Worm (Caenorhabditis elegans) whole organism, L1 larva: ENCODE measurements around the gene chw-1.

Experiments
- aly-2 ChIP-seq: fragments of 150-350 bp; optimal IDR thresholded peaks from 2 replicates; lab custom pipeline; 2014; ENCODE audit warnings: missing biosample characterization, missing genetic modification characterization
- ceh-63 ChIP-seq: fragments of 200-800 bp; sonication (Bioruptor generic); optimal IDR thresholded peaks from 2 replicates; lab custom pipeline; 2018; ENCODE audit warnings: mild to moderate bottlenecking, missing genetic modification characterization, missing compliant biosample characterization
- ceh-82 ChIP-seq, 3 experiments: fragments of 150-350 bp in 1 of 3; sonication (generic microtip) in 2 of 3; optimal IDR thresholded peaks; 2 replicates each; lab custom pipeline; 2014 to 2017; ENCODE audit warnings: missing biosample characterization in 3 of 3, missing genetic modification characterization in 3 of 3
- efl-1 ChIP-seq, 4 experiments: fragments of 150-350 bp; optimal IDR thresholded peaks in 3 of 4; peaks in 1 of 4; 1 replicate in 1 of 4; 2 replicates in 3 of 4; lab custom pipeline; 2014; ENCODE audit warnings: missing biosample characterization in 2 of 4, missing genetic modification characterization in 2 of 4, missing genetic modification reagents in 2 of 4
- egl-13 ChIP-seq: sonication (generic microtip); optimal IDR thresholded peaks from 2 replicates; lab custom pipeline; 2016; ENCODE audit warnings: missing genotype, missing genetic modification reagents, missing genetic modification characterization, missing compliant biosample characterization
- elt-2 ChIP-seq: sonication (generic microtip); optimal IDR thresholded peaks from 2 replicates; lab custom pipeline; 2016; ENCODE audit warnings: missing genetic modification characterization, mild to moderate bottlenecking, inconsistent platforms, missing compliant biosample characterization, missing genetic modification reagents
- fkh-4 ChIP-seq: sonication (generic microtip); optimal IDR thresholded peaks from 2 replicates; lab custom pipeline; 2016; ENCODE audit warnings: missing compliant biosample characterization, missing genetic modification characterization, borderline replicate concordance
- fkh-8 ChIP-seq: sonication (generic microtip); optimal IDR thresholded peaks from 2 replicates; lab custom pipeline; 2016; ENCODE audit warnings: mild to moderate bottlenecking, missing genetic modification characterization, missing compliant biosample characterization
- fos-1 ChIP-seq: fragments of 150-350 bp; optimal IDR thresholded peaks from 2 replicates; lab custom pipeline; 2014; ENCODE audit warnings: missing biosample characterization, missing genetic modification characterization
- grh-1 ChIP-seq: fragments of 200-800 bp; sonication (Bioruptor generic); IDR thresholded peaks from 2 replicates; pipeline ENCODE4 v1.3.6; 2022; ENCODE audit warnings: missing genetic modification reagents, missing genetic modification characterization, missing compliant biosample characterization
- hlh-4 ChIP-seq: sonication (generic microtip); optimal IDR thresholded peaks from 2 replicates; lab custom pipeline; 2016; ENCODE audit warnings: mild to moderate bottlenecking, missing genetic modification characterization, missing compliant biosample characterization
- hpl-2 ChIP-seq: fragments of 150-350 bp; optimal IDR thresholded peaks from 2 replicates; lab custom pipeline; 2014; ENCODE audit warnings: missing biosample characterization, missing genetic modification reagents, missing genetic modification characterization
- lin-14 ChIP-seq: fragments of 200-800 bp; sonication (Bioruptor generic); optimal IDR thresholded peaks from 2 replicates; lab custom pipeline; 2018; ENCODE audit warnings: mild to moderate bottlenecking, missing genetic modification characterization, moderate library complexity, missing compliant biosample characterization
- lin-35 ChIP-seq, 2 experiments: fragments of 150-350 bp; optimal IDR thresholded peaks; 2 replicates each; lab custom pipeline; 2014; ENCODE audit warnings: missing biosample characterization in 2 of 2, missing genetic modification characterization in 2 of 2, missing genetic modification reagents in 2 of 2
- lin-39 ChIP-seq: fragments of 150-350 bp; optimal IDR thresholded peaks from 2 replicates; lab custom pipeline; 2014; ENCODE audit warnings: missing biosample characterization, missing genetic modification reagents, missing genetic modification characterization
- lsy-2 ChIP-seq, 2 experiments: fragments of 150-350 bp; optimal IDR thresholded peaks; 2 replicates each; lab custom pipeline; 2014; ENCODE audit warnings: missing biosample characterization in 2 of 2, missing genetic modification characterization in 2 of 2
- mab-9 ChIP-seq: fragments of 200-800 bp; sonication (Bioruptor generic); IDR thresholded peaks from 2 replicates; pipeline ENCODE4 v1.3.6; 2022; ENCODE audit warnings: missing genetic modification reagents, missing genetic modification characterization, missing compliant biosample characterization
- mdl-1 ChIP-seq, 2 experiments: fragments of 150-350 bp; optimal IDR thresholded peaks; 2 replicates each; lab custom pipeline; 2014 to 2017; ENCODE audit warnings: missing biosample characterization in 2 of 2, missing genetic modification characterization in 2 of 2, inconsistent platforms in 1 of 2
- mef-2 ChIP-seq: fragments of 150-350 bp; optimal IDR thresholded peaks from 2 replicates; lab custom pipeline; 2014; ENCODE audit warnings: missing biosample characterization, missing genetic modification characterization
- nhr-28 ChIP-seq: fragments of 150-350 bp; optimal IDR thresholded peaks from 2 replicates; lab custom pipeline; 2014; ENCODE audit warnings: missing biosample characterization, missing genetic modification characterization
- nhr-77 ChIP-seq: fragments of 150-350 bp; optimal IDR thresholded peaks from 2 replicates; lab custom pipeline; 2014; ENCODE audit warnings: missing biosample characterization, missing genetic modification characterization
- nhr-85 ChIP-seq: sonication (generic microtip); peaks from one replicate; lab custom pipeline; 2016; ENCODE audit warnings: missing genetic modification characterization, inconsistent platforms, missing compliant biosample characterization
- nhr-90 ChIP-seq: sonication (generic microtip); optimal IDR thresholded peaks from 2 replicates; lab custom pipeline; 2016; ENCODE audit warnings: mild to moderate bottlenecking, missing genetic modification characterization, missing compliant biosample characterization; ENCODE audit not compliant: poor library complexity
- pqm-1 ChIP-seq: sonication (generic microtip); optimal IDR thresholded peaks from 3 replicates; lab custom pipeline; 2017; ENCODE audit warnings: missing biosample characterization, missing genetic modification characterization
- snpc-4 ChIP-seq: fragments of 150-350 bp; optimal IDR thresholded peaks from 2 replicates; lab custom pipeline; 2014; ENCODE audit warnings: missing biosample characterization, missing genetic modification characterization
- snu-23 ChIP-seq: sonication (generic microtip); optimal IDR thresholded peaks from 2 replicates; lab custom pipeline; 2016; ENCODE audit warnings: missing genetic modification characterization, missing compliant biosample characterization
- tbx-2 ChIP-seq: sonication (generic microtip); optimal IDR thresholded peaks from 2 replicates; lab custom pipeline; 2016; ENCODE audit warnings: missing genetic modification characterization, missing compliant biosample characterization
- unc-130 ChIP-seq: fragments of 150-350 bp; optimal IDR thresholded peaks from 2 replicates; lab custom pipeline; 2017; ENCODE audit warnings: missing biosample characterization, missing genetic modification characterization, inconsistent platforms
- unc-62 ChIP-seq: fragments of 150-350 bp; optimal IDR thresholded peaks from 2 replicates; lab custom pipeline; 2014; ENCODE audit warnings: missing biosample characterization, missing genetic modification reagents, missing genetic modification characterization
- unc-98 ChIP-seq: fragments of 200-800 bp; sonication (Bioruptor generic); IDR thresholded peaks from 2 replicates; pipeline ENCODE4 v1.3.6; 2022; ENCODE audit warnings: missing genetic modification characterization, missing compliant biosample characterization
- xbp-1 ChIP-seq: sonication (generic microtip); optimal IDR thresholded peaks from 2 replicates; lab custom pipeline; 2016; ENCODE audit warnings: missing genetic modification characterization, missing compliant biosample characterization
- zag-1 ChIP-seq: fragments of 150-350 bp; optimal IDR thresholded peaks from 2 replicates; lab custom pipeline; 2014; ENCODE audit warnings: missing biosample characterization, missing genetic modification characterization

chw-1 gene

ce11 chrV:10432607-10433006 is 29.5 kb upstream of the chw-1 start (continued):
- TF ChIP-seq pqm-1 (tag; lab: Kevin White, UChicago) (peak; percentile 28), grh-1 (no peak), zag-1 (tag; lab: Kevin White, UChicago) (no peak), ceh-63 (no peak), unc-62 (GFP tag; lab: Kevin White, UChicago) (no peak), lin-35 (GFP tag; optimal IDR thresholded peaks at IDR 0.05; lab: Kevin White, UChicago) (peak in 1 of 2 experiments; percentile 7)

DNA sequence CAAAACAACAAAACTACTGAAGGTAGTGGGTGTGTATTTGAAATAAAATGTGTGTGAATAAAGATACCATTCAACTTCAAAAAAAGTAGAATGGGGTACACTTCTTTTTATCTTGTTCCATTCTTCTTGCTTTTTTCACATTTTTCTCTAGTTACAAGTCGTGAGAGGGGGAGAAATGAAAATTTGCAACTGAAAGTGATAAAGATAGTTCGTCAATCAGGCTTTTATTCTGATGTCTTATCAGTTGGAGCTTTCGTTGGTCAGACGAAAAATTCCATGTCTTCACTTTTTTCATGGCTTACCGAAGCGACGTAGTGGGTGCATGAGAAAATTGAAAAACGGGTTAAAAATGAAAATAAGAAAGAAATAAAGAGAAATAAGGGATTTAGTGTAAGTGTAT is 28.4 kb upstream of the chw-1 start, which contains the start of gene Y32F6A.4:
Y32F6A.4 (minus strand) TSS at position 347 of the 400 bp plus-strand sequence.
- TF ChIP-seq elt-2 (tag; lab: Kevin White, UChicago) = peak; percentile 51
- TF ChIP-seq mab-9 (GFP tag; lab: Robert Waterston, UW) = no peak

DNA sequence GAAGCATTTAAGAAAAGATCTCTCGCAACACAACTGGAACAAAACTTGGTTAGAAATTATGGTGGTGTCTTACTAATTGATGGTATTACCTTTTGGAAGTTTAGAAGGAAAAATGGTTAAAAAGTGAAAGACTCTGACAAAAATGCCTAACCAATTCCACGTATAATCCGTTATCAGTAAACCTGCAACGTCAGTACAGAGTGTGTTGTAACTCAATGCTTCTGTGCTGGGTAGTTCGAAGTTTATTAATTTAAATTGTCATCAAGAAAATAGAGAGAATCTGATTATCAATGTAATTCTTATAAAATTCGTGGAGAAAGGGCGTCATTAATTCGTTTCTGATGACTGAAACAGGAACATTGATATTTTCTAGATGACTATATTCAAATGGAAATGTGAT is 26.9 kb upstream of the chw-1 start:
- TF ChIP-seq fkh-8 (tag; lab: Kevin White, UChicago) = no peak
- TF ChIP-seq nhr-77 = no peak
- no peak for TF ChIP-seq fos-1 (tag; lab: Kevin White, UChicago)
- no peak for TF ChIP-seq efl-1 (optimal IDR thresholded peaks at IDR 0.05; lab: Kevin White, UChicago)
- TF ChIP-seq efl-1 (GFP tag; optimal IDR thresholded peaks at IDR 0.05 in 1 of 2; lab: Kevin White, UChicago) = no peak
- no peak for TF ChIP-seq zag-1 (tag; lab: Kevin White, UChicago)
- TF ChIP-seq hpl-2 (GFP tag; lab: Kevin White, UChicago) = no peak
- no peak for TF ChIP-seq snpc-4 (tag; lab: Kevin White, UChicago)
- no peak for TF ChIP-seq lin-39 (tag; lab: Kevin White, UChicago)
- TF ChIP-seq lin-14 (GFP tag; lab: Kevin White, UChicago) = no peak
- TF ChIP-seq tbx-2 = no peak

DNA sequence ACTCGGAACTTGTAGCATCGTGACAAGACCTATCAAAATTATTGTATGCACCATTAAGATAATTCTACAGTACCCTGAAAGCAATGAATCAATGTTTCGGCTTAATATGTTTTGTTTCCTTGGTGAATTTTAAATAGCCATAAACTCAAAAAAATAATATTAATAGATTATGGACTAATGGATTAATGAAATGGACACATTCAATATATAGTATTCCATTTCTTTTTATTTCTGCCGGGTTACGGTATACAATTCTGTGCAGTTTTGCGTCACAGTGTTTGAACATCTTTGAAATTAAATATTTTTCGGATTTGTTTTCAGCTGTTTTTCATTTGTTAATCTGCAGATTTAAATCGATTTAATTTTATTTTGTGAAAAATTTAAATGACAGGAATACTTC is 25.5 kb upstream of the chw-1 start, which contains the start of gene set-22:
set-22 (plus strand) TSS at position 301 of the 400 bp plus-strand sequence.
- TF ChIP-seq unc-98 (GFP tag; lab: Robert Waterston, UW) = no peak
- no peak for TF ChIP-seq hpl-2 (GFP tag; lab: Kevin White, UChicago)
- TF ChIP-seq egl-13 (tag; lab: Kevin White, UChicago) = no peak
- no peak for TF ChIP-seq nhr-85
- no peak for TF ChIP-seq snu-23 (GFP tag; lab: Kevin White, UChicago)
- no peak for TF ChIP-seq mab-9 (GFP tag; lab: Robert Waterston, UW)
- TF ChIP-seq lin-35 (GFP tag; optimal IDR thresholded peaks at IDR 0.05; lab: Kevin White, UChicago) = no peak
- TF ChIP-seq tbx-2 = no peak
- no peak for TF ChIP-seq mef-2
- TF ChIP-seq lsy-2 (tag; optimal IDR thresholded peaks at IDR 0.05; lab: Kevin White, UChicago) = no peak
- no peak for TF ChIP-seq nhr-28 (tag; lab: Kevin White, UChicago)
- TF ChIP-seq xbp-1 (tag; lab: Kevin White, UChicago) = no peak
- no peak for TF ChIP-seq fos-1 (tag; lab: Kevin White, UChicago)
- no peak for TF ChIP-seq mdl-1 (tag; optimal IDR thresholded peaks at IDR 0.05; lab: Kevin White, UChicago)
- TF ChIP-seq fkh-4 (tag; lab: Kevin White, UChicago) = no peak
- TF ChIP-seq hlh-4 (tag; lab: Kevin White, UChicago) = no peak
- no peak for TF ChIP-seq nhr-90 (tag; lab: Kevin White, UChicago)
- no peak for TF ChIP-seq aly-2 (tag; lab: Kevin White, UChicago)

DNA sequence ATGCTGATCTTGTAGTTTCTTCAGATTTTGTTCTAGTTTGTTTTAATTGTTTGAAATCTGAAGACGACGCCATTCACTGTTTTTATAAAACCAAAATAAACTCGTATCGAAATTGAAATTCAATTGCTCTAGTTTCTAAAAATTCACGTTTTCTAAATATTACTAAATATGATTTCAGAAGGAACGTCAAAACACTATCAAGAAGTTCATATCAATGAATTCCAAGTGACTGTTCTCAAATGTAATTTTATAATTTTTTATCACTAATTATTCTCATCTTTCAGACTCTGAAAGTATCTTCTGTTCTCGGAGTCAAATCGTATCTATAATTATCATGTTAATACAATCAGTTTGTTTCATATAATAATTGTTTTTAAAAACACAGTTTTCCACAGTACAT is 21.4 kb upstream of the chw-1 start, which contains the start of gene snf-10:
snf-10 (minus strand) TSS at position 101 of the 400 bp plus-strand sequence.
- TF ChIP-seq hpl-2 (GFP tag; lab: Kevin White, UChicago) = no peak
- TF ChIP-seq grh-1 = no peak
- TF ChIP-seq ceh-82 (tag; optimal IDR thresholded peaks at IDR 0.05; lab: Kevin White, UChicago) = no peak
- no peak for TF ChIP-seq unc-130 (tag; lab: Kevin White, UChicago)
- TF ChIP-seq aly-2 (tag; lab: Kevin White, UChicago) = no peak
